Fruit fly (Drosophila melanogaster) whole organism: ENCODE results near the gene Cpr64Ab.

Source experiments
- CG8478 ChIP-seq: fragments of >200 bp; optimal IDR thresholded peaks from 2 replicates; lab custom pipeline; 2018; ENCODE audit warnings: inconsistent platforms
- Dll ChIP-seq: fragments of >200 bp; optimal IDR thresholded peaks from 2 replicates; lab custom pipeline; 2017
- EcR ChIP-seq, 2 experiments: fragments of >200 bp; optimal IDR thresholded peaks; 2 replicates each; lab custom pipeline; 2017; ENCODE audit warnings: missing biosample characterization in 2 of 2, missing genetic modification characterization in 2 of 2, missing genetic modification reagents in 2 of 2
- pan ChIP-seq: fragments of >200 bp; optimal IDR thresholded peaks from 2 replicates; lab custom pipeline; 2017
- psq ChIP-seq: fragments of >200 bp; optimal IDR thresholded peaks from 2 replicates; lab custom pipeline; 2017
- usp ChIP-seq: fragments of >200 bp; optimal IDR thresholded peaks from 2 replicates; lab custom pipeline; 2017; ENCODE audit warnings: missing biosample characterization, missing genetic modification characterization, mixed read lengths

The Cpr64Ab gene

dm6 chr3L:4187930-4188523 lies 23.3 kb downstream of the Cpr64Ab start, which contains the start of the genes Teh2 and tipE:
Gene Teh2 (minus strand): TSS chr3L:4188023.
Gene tipE (plus strand): TSS chr3L:4188499.
- TF ChIP-seq CG8478 (lab: Kevin White, UChicago) = no peak
- no peak for TF ChIP-seq pan (lab: Kevin White, UChicago)
- no peak for TF ChIP-seq EcR (GFP tag; optimal IDR thresholded peaks at IDR 0.05; lab: Kevin White, UChicago)
- no peak for TF ChIP-seq usp (GFP tag; lab: Kevin White, UChicago)
- no peak for TF ChIP-seq Dll
- TF ChIP-seq psq = no peak

dm6 chr3L:4186659-4187058 lies 24.7 kb downstream of the Cpr64Ab start, which contains the start of gene VhaM9.7-c:
Gene VhaM9.7-c (minus strand): TSS chr3L:4186865.
- TF ChIP-seq Dll = no peak

dm6 chr3L:4185259-4185658 lies 26.1 kb downstream of the Cpr64Ab start:
- no peak for TF ChIP-seq psq
- no peak for TF ChIP-seq pan (lab: Kevin White, UChicago)
- no peak for TF ChIP-seq EcR (GFP tag; optimal IDR thresholded peaks at IDR 0.05; lab: Kevin White, UChicago)
- TF ChIP-seq CG8478 (lab: Kevin White, UChicago) = no peak
- no peak for TF ChIP-seq usp (GFP tag; lab: Kevin White, UChicago)

dm6 chr3L:4184563-4184962 lies 26.8 kb downstream of the Cpr64Ab start, which contains the start of gene Teh3:
Gene Teh3 (minus strand): TSS chr3L:4184663.
- TF ChIP-seq EcR (GFP tag; optimal IDR thresholded peaks at IDR 0.05; lab: Kevin White, UChicago) (no peak), psq (no peak), pan (lab: Kevin White, UChicago) (no peak), usp (GFP tag; lab: Kevin White, UChicago) (no peak), Dll (no peak), CG8478 (lab: Kevin White, UChicago) (no peak)

- TF ChIP-seq usp (GFP tag; lab: Kevin White, UChicago) (no peak), psq (no peak), Dll (no peak), pan (lab: Kevin White, UChicago) (no peak), CG8478 (lab: Kevin White, UChicago) (no peak), EcR (GFP tag; optimal IDR thresholded peaks at IDR 0.05; lab: Kevin White, UChicago) (no peak)
These were observed 33.3 kb downstream of the Cpr64Ab start, which contains the start of gene Teh4 for dm6 chr3L:4177981-4178562. Gene Teh4 (minus strand): TSS chr3L:4178270.

dm6 chr3L:4173584-4173983 lies 37.8 kb downstream of the Cpr64Ab start, which contains the start of gene CG18675:
Gene CG18675 (plus strand): TSS chr3L:4173884.
- no peak for TF ChIP-seq Dll
- TF ChIP-seq psq = no peak
- TF ChIP-seq pan (lab: Kevin White, UChicago) = no peak
- no peak for TF ChIP-seq CG8478 (lab: Kevin White, UChicago)
- no peak for TF ChIP-seq usp (GFP tag; lab: Kevin White, UChicago)
- no peak for TF ChIP-seq EcR (GFP tag; optimal IDR thresholded peaks at IDR 0.05; lab: Kevin White, UChicago)

- no peak for TF ChIP-seq Dll
- TF ChIP-seq CG8478 (lab: Kevin White, UChicago) = no peak
These were observed 41.2 kb downstream of the Cpr64Ab start, which contains the start of gene Ero1L for dm6 chr3L:4169957-4170651. Gene Ero1L (plus strand): TSS chr3L:4170404.

- TF ChIP-seq CG8478 (lab: Kevin White, UChicago) (no peak), psq (no peak), pan (lab: Kevin White, UChicago) (no peak), EcR (GFP tag; optimal IDR thresholded peaks at IDR 0.05; lab: Kevin White, UChicago) (no peak), usp (GFP tag; lab: Kevin White, UChicago) (no peak), Dll (no peak)
These were observed 43.9 kb downstream of the Cpr64Ab start, which contains the start of gene mas for dm6 chr3L:4167353-4167842. Gene mas (minus strand): TSS chr3L:4167464.

dm6 chr3L:4160926-4161325 lies 50.4 kb downstream of the Cpr64Ab start, which contains the start of gene nab:
Gene nab (minus strand): TSS chr3L:4160932.
- TF ChIP-seq CG8478 (lab: Kevin White, UChicago) = no peak
- TF ChIP-seq usp (GFP tag; lab: Kevin White, UChicago) = no peak
- no peak for TF ChIP-seq Dll
- no peak for TF ChIP-seq psq
- TF ChIP-seq EcR (GFP tag; optimal IDR thresholded peaks at IDR 0.05; lab: Kevin White, UChicago) = no peak
- TF ChIP-seq pan (lab: Kevin White, UChicago) = no peak
